Fruit fly (Drosophila melanogaster) whole organism, prepupa: ENCODE data around the gene CG10466.

Experiments
- Blimp-1 ChIP-seq: fragments of 200-800 bp; sonication (Bioruptor generic); optimal IDR thresholded peaks from 3 replicates; lab custom pipeline; 2017; ENCODE audit warnings: missing biosample characterization, missing genetic modification characterization, mild to moderate bottlenecking, moderate library complexity, missing genetic modification reagents
- CG7368 ChIP-seq: fragments of 200-800 bp; sonication (Bioruptor generic); optimal IDR thresholded peaks from 3 replicates; lab custom pipeline; 2016; ENCODE audit warnings: missing biosample characterization, missing genetic modification characterization
- Ets21C ChIP-seq: fragments of 200-800 bp; sonication (Bioruptor generic); optimal IDR thresholded peaks from 3 replicates; lab custom pipeline; 2016; ENCODE audit warnings: missing biosample characterization, missing genetic modification characterization
- Hr39 ChIP-seq: fragments of 200-800 bp; sonication (Bioruptor generic); optimal IDR thresholded peaks from 2 replicates; lab custom pipeline; 2016; ENCODE audit warnings: missing biosample characterization, missing genetic modification characterization
- pdm3 ChIP-seq: fragments of 200-800 bp; sonication (Bioruptor generic); optimal IDR thresholded peaks from 3 replicates; lab custom pipeline; 2016; ENCODE audit warnings: missing biosample characterization, missing genetic modification characterization

DNA sequence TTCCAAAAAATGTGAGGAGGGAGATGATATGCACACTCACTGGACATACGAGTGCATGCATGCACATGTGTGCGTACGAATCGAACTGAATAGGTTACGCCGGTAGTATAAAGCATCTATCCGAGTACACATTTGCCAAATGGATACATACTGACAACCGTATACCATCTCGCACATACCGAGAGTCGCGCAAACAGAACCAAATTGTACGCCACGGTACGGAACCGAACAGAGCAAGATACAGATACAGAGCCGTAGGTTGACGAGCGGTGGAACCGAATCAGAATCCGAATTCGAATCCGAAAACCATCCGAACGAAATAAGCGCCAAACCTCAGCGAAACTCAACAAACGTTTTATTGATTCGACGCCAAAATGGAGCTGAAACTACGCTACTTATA lies 36.9 kb upstream of the CG10466 start:
- TF ChIP-seq Ets21C (GFP tag; lab: Kevin White, UChicago) (no peak), pdm3 (no peak), Blimp-1 (GFP tag; lab: Kevin White, UChicago) (no peak), CG7368 (GFP tag; lab: Kevin White, UChicago) (no peak), Hr39 (GFP tag; lab: Kevin White, UChicago) (no peak)
